Fruit fly (Drosophila melanogaster) whole organism: ENCODE data around the gene CG15725.

Source experiments
- CG8478 ChIP-seq: fragments of >200 bp; optimal IDR thresholded peaks from 2 replicates; lab custom pipeline; 2018; ENCODE audit warnings: inconsistent platforms
- Dll ChIP-seq: fragments of >200 bp; optimal IDR thresholded peaks from 2 replicates; lab custom pipeline; 2017
- pan ChIP-seq: fragments of >200 bp; optimal IDR thresholded peaks from 2 replicates; lab custom pipeline; 2017
- psq ChIP-seq: fragments of >200 bp; optimal IDR thresholded peaks from 2 replicates; lab custom pipeline; 2017
- usp ChIP-seq: fragments of >200 bp; optimal IDR thresholded peaks from 2 replicates; lab custom pipeline; 2017; ENCODE audit warnings: missing biosample characterization, missing genetic modification characterization, mixed read lengths

DNA sequence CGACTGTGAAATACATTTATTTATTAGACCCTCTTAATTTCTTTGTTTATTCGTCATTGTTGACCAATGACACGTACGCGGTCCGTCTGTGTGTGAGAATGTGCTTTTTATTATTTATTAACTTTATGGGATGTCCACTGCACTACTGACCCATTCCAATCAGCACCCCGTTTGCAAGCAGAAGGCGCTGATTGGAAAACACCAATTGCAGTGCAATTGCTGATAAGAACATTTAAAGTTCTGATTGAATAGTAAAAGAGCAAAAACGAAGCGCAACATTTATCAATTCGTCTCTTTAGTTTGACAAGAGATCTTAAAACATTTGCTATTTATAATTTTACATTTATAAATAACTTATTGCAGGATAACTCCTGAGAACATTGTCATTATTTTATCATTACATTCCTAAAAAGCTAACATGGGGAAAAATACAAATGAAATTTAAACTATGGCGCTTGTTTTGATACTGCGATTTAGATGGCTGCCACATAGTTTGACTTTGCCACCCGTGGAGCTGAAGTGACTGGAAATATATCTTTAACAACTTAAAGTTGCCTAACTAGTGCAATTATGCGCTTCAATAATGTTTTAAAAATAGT lies 47.2 kb upstream of the CG15725 start:
- TF ChIP-seq usp (GFP tag; lab: Kevin White, UChicago), result no peak
- no peak for TF ChIP-seq Dll (lab: Kevin White, UChicago)
- TF ChIP-seq psq (lab: Kevin White, UChicago), result no peak
- TF ChIP-seq pan (lab: Kevin White, UChicago), result no peak
- no peak for TF ChIP-seq CG8478
